Worm (Caenorhabditis elegans) whole organism, L1 larva: Measurements from ENCODE around the gene nhr-38.

Experiments
- aha-1 ChIP-seq: fragments of 150-350 bp; optimal IDR thresholded peaks from 2 replicates; lab custom pipeline; 2014; ENCODE audit warnings: missing biosample characterization, missing genetic modification characterization
- jun-1 ChIP-seq: fragments of 150-350 bp; optimal IDR thresholded peaks from 2 replicates; lab custom pipeline; 2014; ENCODE audit warnings: missing biosample characterization, missing genetic modification reagents, missing genetic modification characterization
- nhr-76 ChIP-seq: sonication (generic microtip); optimal IDR thresholded peaks from 2 replicates; lab custom pipeline; 2017; ENCODE audit warnings: missing biosample characterization, missing genetic modification characterization
- nhr-77 ChIP-seq: fragments of 150-350 bp; optimal IDR thresholded peaks from 2 replicates; lab custom pipeline; 2014; ENCODE audit warnings: missing biosample characterization, missing genetic modification characterization
- sptf-1 ChIP-seq: fragments of 150-350 bp; optimal IDR thresholded peaks from 2 replicates; lab custom pipeline; 2014; ENCODE audit warnings: missing biosample characterization, missing genetic modification characterization
- xbp-1 ChIP-seq: sonication (generic microtip); optimal IDR thresholded peaks from 2 replicates; lab custom pipeline; 2016; ENCODE audit warnings: missing genetic modification characterization, missing compliant biosample characterization

- TF ChIP-seq nhr-77 (tag; lab: Kevin White, UChicago) = no peak
- TF ChIP-seq jun-1 (tag; lab: Kevin White, UChicago) = no peak
- TF ChIP-seq aha-1 (tag; lab: Kevin White, UChicago) = no peak
- no peak for TF ChIP-seq sptf-1 (tag; lab: Kevin White, UChicago)
- no peak for TF ChIP-seq nhr-76 (tag; lab: Kevin White, UChicago)
- no peak for TF ChIP-seq xbp-1 (tag; lab: Kevin White, UChicago)
Measured at ce11 chrIV:9696513-9696912, 13.5 kb upstream of the nhr-38 start.
